Worm (Caenorhabditis elegans) whole organism, mixed stage, embryonic: ENCODE measurements around the gene T19D12.5.
A peak's percentile ranks its signal among the peaks of the same experiment; 100 is the strongest.

Experiments used
- M03D4.4 ChIP-seq: sonication (generic microtip); optimal IDR thresholded peaks from 2 replicates; lab custom pipeline; 2017; ENCODE audit warnings: mild to moderate bottlenecking, missing genetic modification characterization, missing compliant biosample characterization
- bed-3 ChIP-seq: fragments of 200-800 bp; sonication (Bioruptor generic); optimal IDR thresholded peaks from 3 replicates; lab custom pipeline; 2018; ENCODE audit warnings: mild to moderate bottlenecking, missing genetic modification characterization, moderate library complexity, missing compliant biosample characterization
- blmp-1 ChIP-seq: fragments of 150-350 bp; optimal IDR thresholded peaks from 2 replicates; lab custom pipeline; 2014; ENCODE audit warnings: missing biosample characterization, missing genetic modification characterization
- ceh-39 ChIP-seq: fragments of 150-350 bp; optimal IDR thresholded peaks from 2 replicates; lab custom pipeline; 2014; ENCODE audit warnings: missing biosample characterization, missing genetic modification characterization
- ceh-43 ChIP-seq: fragments of 200-800 bp; sonication (Bioruptor generic); optimal IDR thresholded peaks from 2 replicates; lab custom pipeline; 2018; ENCODE audit warnings: mild to moderate bottlenecking, missing genetic modification characterization, moderate library complexity, missing compliant biosample characterization
- ceh-83 ChIP-seq: fragments of 200-800 bp; sonication (Bioruptor generic); optimal IDR thresholded peaks from 2 replicates; lab custom pipeline; 2018; ENCODE audit warnings: mild to moderate bottlenecking, missing genetic modification characterization, missing compliant biosample characterization
- ces-1 ChIP-seq: fragments of 150-350 bp; optimal IDR thresholded peaks from 2 replicates; lab custom pipeline; 2014; ENCODE audit warnings: missing biosample characterization, missing genetic modification reagents, missing genetic modification characterization
- cnd-1 ChIP-seq: fragments of 200-800 bp; sonication (Bioruptor generic); optimal IDR thresholded peaks from 2 replicates; lab custom pipeline; 2018; ENCODE audit warnings: mild to moderate bottlenecking, missing genetic modification characterization, missing compliant biosample characterization
- drap-1 ChIP-seq: fragments of 200-800 bp; sonication (Bioruptor generic); optimal IDR thresholded peaks from 3 replicates; lab custom pipeline; 2018; ENCODE audit warnings: mild to moderate bottlenecking, missing genetic modification characterization, missing compliant biosample characterization
- elt-1 ChIP-seq: sonication (generic microtip); optimal IDR thresholded peaks from 2 replicates; lab custom pipeline; 2017; ENCODE audit warnings: missing genetic modification characterization, mild to moderate bottlenecking, missing compliant biosample characterization, antibody characterized with exemption, moderate library complexity, borderline replicate concordance; ENCODE audit not compliant: insufficient read depth
- elt-3 ChIP-seq: fragments of 150-350 bp; optimal IDR thresholded peaks from 2 replicates; lab custom pipeline; 2014; ENCODE audit warnings: missing biosample characterization, missing genetic modification characterization
- flh-1 ChIP-seq: fragments of 200-800 bp; sonication (Bioruptor generic); optimal IDR thresholded peaks from 2 replicates; lab custom pipeline; 2018; ENCODE audit warnings: mild to moderate bottlenecking, missing genetic modification characterization, moderate library complexity, missing compliant biosample characterization
- ham-2 ChIP-seq: fragments of 200-800 bp; sonication (Bioruptor generic); optimal IDR thresholded peaks from 2 replicates; lab custom pipeline; 2018; ENCODE audit warnings: mild to moderate bottlenecking, missing genetic modification characterization, missing compliant biosample characterization
- lin-13 ChIP-seq: fragments of 150-350 bp; optimal IDR thresholded peaks from 2 replicates; lab custom pipeline; 2014; ENCODE audit warnings: missing biosample characterization, missing genetic modification characterization
- lin-32 ChIP-seq: fragments of 200-800 bp; sonication (Bioruptor generic); optimal IDR thresholded peaks from 2 replicates; lab custom pipeline; 2018; ENCODE audit warnings: mild to moderate bottlenecking, missing genetic modification characterization, missing compliant biosample characterization
- mab-5 ChIP-seq: fragments of 150-350 bp; optimal IDR thresholded peaks from 2 replicates; lab custom pipeline; 2014; ENCODE audit warnings: missing biosample characterization, missing genetic modification characterization
- mep-1 ChIP-seq: fragments of 150-350 bp; optimal IDR thresholded peaks from 2 replicates; lab custom pipeline; 2017; ENCODE audit warnings: missing biosample characterization, missing genetic modification reagents, missing genetic modification characterization, inconsistent platforms
- mls-2 ChIP-seq: sonication (generic microtip); optimal IDR thresholded peaks from 2 replicates; lab custom pipeline; 2016; ENCODE audit warnings: mild to moderate bottlenecking, missing genetic modification characterization, moderate library complexity, missing compliant biosample characterization
- nhr-12 ChIP-seq: fragments of 150-350 bp; optimal IDR thresholded peaks from 2 replicates; lab custom pipeline; 2014; ENCODE audit warnings: missing biosample characterization, missing genetic modification characterization
- nhr-2 ChIP-seq: fragments of 150-350 bp; optimal IDR thresholded peaks from 2 replicates; lab custom pipeline; 2014; ENCODE audit warnings: missing biosample characterization, missing genetic modification characterization
- nhr-237 ChIP-seq: fragments of 150-350 bp; optimal IDR thresholded peaks from 2 replicates; lab custom pipeline; 2014; ENCODE audit warnings: missing biosample characterization, missing genetic modification characterization
- nhr-28 ChIP-seq: fragments of 150-350 bp; optimal IDR thresholded peaks from 2 replicates; lab custom pipeline; 2014; ENCODE audit warnings: missing biosample characterization, missing genetic modification characterization
- nhr-76 ChIP-seq: sonication (generic microtip); optimal IDR thresholded peaks from 2 replicates; lab custom pipeline; 2017; ENCODE audit warnings: missing biosample characterization, missing genetic modification characterization
- pha-4 ChIP-seq: fragments of 150-350 bp; optimal IDR thresholded peaks from 2 replicates; lab custom pipeline; 2018; ENCODE audit warnings: missing biosample characterization, missing genetic modification reagents, missing genetic modification characterization
- snpc-4 ChIP-seq: fragments of 150-350 bp; optimal IDR thresholded peaks from 2 replicates; lab custom pipeline; 2014; ENCODE audit warnings: missing biosample characterization, missing genetic modification characterization
- tbx-8 ChIP-seq: fragments of 200-800 bp; sonication (Bioruptor generic); optimal IDR thresholded peaks from 2 replicates; lab custom pipeline; 2018; ENCODE audit warnings: mild to moderate bottlenecking, missing genetic modification characterization, moderate library complexity, missing compliant biosample characterization
- unc-120 ChIP-seq: sonication (generic microtip); optimal IDR thresholded peaks from 2 replicates; lab custom pipeline; 2017; ENCODE audit warnings: missing genetic modification characterization, missing compliant biosample characterization; ENCODE audit not compliant: poor library complexity, severe bottlenecking
- unc-39 ChIP-seq: fragments of 150-350 bp; optimal IDR thresholded peaks from 2 replicates; lab custom pipeline; 2014; ENCODE audit warnings: missing biosample characterization, missing genetic modification characterization
- unc-62 ChIP-seq: fragments of 150-350 bp; optimal IDR thresholded peaks from 2 replicates; lab custom pipeline; 2014; ENCODE audit warnings: missing biosample characterization, missing genetic modification reagents, missing genetic modification characterization
- zip-8 ChIP-seq: fragments of 150-350 bp; optimal IDR thresholded peaks from 2 replicates; lab custom pipeline; 2014; ENCODE audit warnings: missing biosample characterization, missing genetic modification characterization

The T19D12.5 gene

DNA sequence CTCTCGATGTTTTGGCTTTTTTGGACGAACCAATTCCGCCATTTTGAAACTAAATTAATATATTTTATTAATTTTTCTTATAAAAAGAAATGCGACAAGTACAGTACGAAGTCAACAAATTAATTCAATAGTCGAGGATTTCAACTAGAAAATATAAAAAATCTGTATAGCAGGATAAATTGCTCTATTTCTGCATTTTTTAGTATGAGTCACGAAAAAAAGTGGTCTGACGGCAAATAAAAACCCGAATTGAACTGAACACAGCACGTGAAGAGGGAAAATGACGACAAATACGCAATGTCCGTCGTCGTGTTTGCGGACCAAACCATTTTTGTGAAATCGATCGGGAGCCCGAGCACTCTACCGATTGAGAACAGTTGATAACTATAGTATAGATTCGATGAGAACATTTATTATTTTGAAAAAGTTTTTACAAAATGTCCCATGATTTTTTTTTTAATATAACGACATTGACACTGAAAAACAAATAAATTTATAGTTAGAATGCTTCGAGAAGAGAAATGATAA, 26.7 kb downstream of the T19D12.5 start, which contains the start of gene epg-5:
TSS of gene epg-5 (minus strand) at position 51 of the 528 bp plus-strand sequence.
- peak; percentile 67 for TF ChIP-seq unc-120 (tag; lab: Kevin White, UChicago)
- TF ChIP-seq tbx-8, result no peak

DNA sequence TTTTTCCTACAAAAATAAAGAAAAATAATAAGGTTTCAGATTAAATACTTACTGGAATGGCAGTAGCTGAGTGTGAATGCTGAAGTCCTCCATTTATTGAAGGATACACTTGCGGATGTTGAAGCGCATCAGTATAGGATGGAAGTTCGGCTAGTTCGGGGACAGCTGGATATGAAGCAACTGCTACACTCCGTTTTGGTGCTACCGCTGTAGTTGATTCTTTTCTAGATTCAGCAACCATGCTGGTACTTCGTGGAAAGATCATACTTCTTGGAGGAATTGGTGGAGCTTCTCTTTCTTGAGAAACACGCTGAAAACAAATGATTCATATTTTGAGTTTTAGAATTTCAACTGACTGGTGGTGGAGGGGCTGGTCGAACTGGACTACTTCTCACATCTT, 27.4 kb downstream of the T19D12.5 start:
- TF ChIP-seq ceh-39 (tag; lab: Kevin White, UChicago) (no peak), nhr-12 (tag; lab: Kevin White, UChicago) (no peak), ces-1 (no peak), snpc-4 (tag; lab: Kevin White, UChicago) (no peak), pha-4 (tag; lab: Kevin White, UChicago) (no peak), flh-1 (no peak), ceh-83 (GFP tag; lab: Kevin White, UChicago) (no peak)

DNA sequence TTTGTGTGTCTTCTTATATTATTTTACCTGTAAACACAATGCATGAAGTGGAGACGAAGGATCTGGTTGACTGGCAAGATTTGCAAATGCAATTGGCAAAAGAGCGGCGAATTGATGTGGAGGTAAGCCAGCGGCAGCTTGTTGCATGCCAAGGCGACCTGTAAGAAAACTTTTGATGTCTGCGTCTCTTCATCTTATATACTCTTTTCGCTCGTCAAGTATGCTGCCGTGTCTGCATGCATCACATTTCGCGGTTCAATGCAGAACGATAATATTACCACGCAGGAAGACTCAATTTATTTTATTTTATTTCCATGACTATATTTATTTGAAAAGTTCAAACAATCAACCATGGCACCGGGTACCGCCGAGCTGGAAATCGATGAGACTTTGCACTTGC, 35.1 kb downstream of the T19D12.5 start, which contains the start of gene vps-33.2:
TSS of gene vps-33.2 (plus strand) at position 244 of the 400 bp plus-strand sequence.
- peak; percentile 79 for TF ChIP-seq ham-2 (GFP tag; lab: Kevin White, UChicago)
- peak; percentile 6 for TF ChIP-seq lin-13 (tag; lab: Kevin White, UChicago)
- peak; percentile 19 for TF ChIP-seq ceh-39 (tag; lab: Kevin White, UChicago)
- TF ChIP-seq unc-62 (GFP tag; lab: Kevin White, UChicago), result no peak
- TF ChIP-seq cnd-1 (tag; lab: Kevin White, UChicago), result peak; percentile 29
- no peak for TF ChIP-seq ces-1
- TF ChIP-seq pha-4 (tag; lab: Kevin White, UChicago), result peak; percentile 42

DNA sequence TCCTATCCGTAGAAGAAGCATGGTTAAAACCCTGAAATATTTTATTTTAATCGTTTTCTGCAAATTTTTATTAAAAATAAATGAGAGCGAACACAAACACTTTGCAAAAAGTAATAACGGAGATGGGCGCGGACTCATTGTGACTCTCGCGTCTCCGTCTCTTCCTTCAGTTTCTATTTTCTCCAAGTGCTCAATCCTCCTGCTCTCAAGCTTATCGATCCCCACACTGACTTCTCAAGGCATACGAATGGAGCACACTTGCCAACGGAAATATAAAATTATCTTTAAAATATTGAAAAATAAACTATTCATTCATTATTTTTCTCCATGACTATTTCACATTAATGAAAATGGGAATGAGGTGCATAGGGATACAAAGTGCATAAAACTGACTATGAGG, 38.0 kb downstream of the T19D12.5 start, which contains the start of gene dnj-8:
TSS of gene dnj-8 (minus strand) at position 31 of the 400 bp plus-strand sequence.
- TF ChIP-seq bed-3 (GFP tag; lab: Kevin White, UChicago) (no peak), flh-1 (no peak), ceh-83 (GFP tag; lab: Kevin White, UChicago) (no peak), nhr-76 (tag; lab: Kevin White, UChicago) (no peak), ces-1 (no peak), tbx-8 (no peak), snpc-4 (tag; lab: Kevin White, UChicago) (no peak), mab-5 (tag; lab: Kevin White, UChicago) (no peak), lin-32 (no peak), mep-1 (tag; lab: Kevin White, UChicago) (no peak), unc-39 (no peak), nhr-12 (tag; lab: Kevin White, UChicago) (no peak), pha-4 (tag; lab: Kevin White, UChicago) (no peak), blmp-1 (tag; lab: Kevin White, UChicago) (no peak), mls-2 (tag; lab: Kevin White, UChicago) (no peak), M03D4.4 (tag; lab: Kevin White, UChicago) (no peak), nhr-28 (tag; lab: Kevin White, UChicago) (no peak), drap-1 (GFP tag; lab: Kevin White, UChicago) (no peak)

DNA sequence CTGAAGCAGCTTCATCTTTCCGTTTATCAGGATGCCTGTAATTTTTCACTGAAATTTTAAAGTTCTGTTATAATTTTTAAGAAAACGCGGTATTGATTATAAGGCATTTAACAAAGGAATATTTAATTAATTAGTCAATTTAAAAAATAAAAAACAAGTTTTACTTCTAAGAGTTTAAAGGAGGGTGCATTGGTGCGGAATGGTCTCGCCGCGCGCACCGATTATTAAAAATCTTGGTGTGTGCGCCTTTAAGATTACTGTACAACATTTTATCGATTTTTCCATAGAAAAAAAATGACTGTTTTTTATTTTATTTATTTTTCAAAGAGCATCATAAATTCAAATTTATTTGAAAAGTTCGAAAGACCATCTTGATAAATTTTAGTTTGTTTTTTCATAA, 38.5 kb downstream of the T19D12.5 start:
- TF ChIP-seq pha-4 (tag; lab: Kevin White, UChicago), result no peak

DNA sequence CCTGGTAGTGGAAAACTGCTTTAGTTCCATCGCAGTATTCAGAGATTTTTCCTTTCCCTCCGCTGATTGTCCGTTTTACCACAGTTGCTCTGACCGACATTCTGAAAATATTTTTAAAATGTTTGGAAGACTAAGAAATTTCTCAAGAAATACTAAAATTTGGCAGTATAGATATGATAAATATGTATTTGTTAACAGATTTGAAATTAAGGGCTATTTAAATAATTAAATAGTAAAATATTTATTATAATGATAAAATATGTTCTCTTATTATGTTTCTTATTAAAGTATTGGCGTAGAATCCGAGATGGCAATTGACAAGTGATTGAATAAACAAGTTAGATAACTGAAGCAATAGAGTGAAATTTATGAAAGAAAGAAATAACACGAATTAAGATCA, 41.9 kb downstream of the T19D12.5 start, which contains the start of gene aipr-1:
TSS of gene aipr-1 (minus strand) at position 101 of the 400 bp plus-strand sequence.
- TF ChIP-seq cnd-1 (tag; lab: Kevin White, UChicago), result no peak
- TF ChIP-seq tbx-8, result no peak
- no peak for TF ChIP-seq mab-5 (tag; lab: Kevin White, UChicago)
- TF ChIP-seq nhr-237 (tag; lab: Kevin White, UChicago), result no peak
- TF ChIP-seq lin-13 (tag; lab: Kevin White, UChicago), result no peak
- TF ChIP-seq zip-8, result no peak
- TF ChIP-seq ham-2 (GFP tag; lab: Kevin White, UChicago), result no peak
- TF ChIP-seq elt-3 (tag; lab: Kevin White, UChicago), result no peak
- no peak for TF ChIP-seq bed-3 (GFP tag; lab: Kevin White, UChicago)
- no peak for TF ChIP-seq snpc-4 (tag; lab: Kevin White, UChicago)
- no peak for TF ChIP-seq mls-2 (tag; lab: Kevin White, UChicago)
- no peak for TF ChIP-seq flh-1
- no peak for TF ChIP-seq nhr-2 (tag; lab: Kevin White, UChicago)
- no peak for TF ChIP-seq mep-1 (tag; lab: Kevin White, UChicago)
- no peak for TF ChIP-seq elt-1
- no peak for TF ChIP-seq ceh-43
- TF ChIP-seq ceh-39 (tag; lab: Kevin White, UChicago), result no peak
- TF ChIP-seq, all 35 proteins: peak for 0
